Worm (Caenorhabditis elegans) whole organism, midembryonic: ENCODE data around the gene B0244.10.

Experiments used
- T22C8.4 ChIP-seq: fragments of 200-800 bp; sonication (Bioruptor generic); IDR thresholded peaks from 2 replicates; pipeline ENCODE4 v1.3.6; 2022; ENCODE audit warnings: missing genetic modification characterization, missing compliant biosample characterization
- cog-1 ChIP-seq: sonication (generic microtip); optimal IDR thresholded peaks from 2 replicates; lab custom pipeline; 2016; ENCODE audit warnings: missing genetic modification characterization, missing compliant biosample characterization
- flt-1 ChIP-seq: fragments of 200-800 bp; sonication (Bioruptor generic); IDR thresholded peaks from 2 replicates; pipeline ENCODE4 v1.3.6; 2022; ENCODE audit warnings: missing genetic modification characterization, missing compliant biosample characterization
- klf-2 ChIP-seq: fragments of 200-800 bp; sonication (Bioruptor generic); conservative IDR thresholded peaks from 2 replicates; pipeline ENCODE4 v1.3.6; 2022; ENCODE audit warnings: missing genetic modification reagents, missing genetic modification characterization, missing compliant biosample characterization
- med-1 ChIP-seq: sonication (generic microtip); optimal IDR thresholded peaks from 2 replicates; lab custom pipeline; 2017; ENCODE audit warnings: missing genetic modification characterization, mild to moderate bottlenecking, missing compliant biosample characterization, antibody characterized with exemption, missing genetic modification reagents; ENCODE audit not compliant: insufficient read depth
- ref-1 ChIP-seq: fragments of 200-800 bp; sonication (Bioruptor generic); conservative IDR thresholded peaks from 2 replicates; pipeline ENCODE4 v1.3.6; 2022; ENCODE audit warnings: missing genetic modification reagents, missing genetic modification characterization, missing compliant biosample characterization
- tab-1 ChIP-seq: fragments of 200-800 bp; sonication (Bioruptor generic); IDR thresholded peaks from 2 replicates; pipeline ENCODE4 v1.3.6; 2022; ENCODE audit warnings: missing genetic modification characterization, missing compliant biosample characterization
- ztf-23 ChIP-seq: fragments of 200-800 bp; sonication (Bioruptor generic); IDR thresholded peaks from 2 replicates; pipeline ENCODE4 v1.3.6; 2022; ENCODE audit warnings: missing genetic modification reagents, missing genetic modification characterization, missing compliant biosample characterization
- ztf-29 ChIP-seq: fragments of 200-800 bp; sonication (Bioruptor generic); IDR thresholded peaks from 2 replicates; pipeline ENCODE4 v1.3.6; 2022; ENCODE audit warnings: missing genetic modification reagents, missing genetic modification characterization, missing compliant biosample characterization

Gene B0244.10

DNA sequence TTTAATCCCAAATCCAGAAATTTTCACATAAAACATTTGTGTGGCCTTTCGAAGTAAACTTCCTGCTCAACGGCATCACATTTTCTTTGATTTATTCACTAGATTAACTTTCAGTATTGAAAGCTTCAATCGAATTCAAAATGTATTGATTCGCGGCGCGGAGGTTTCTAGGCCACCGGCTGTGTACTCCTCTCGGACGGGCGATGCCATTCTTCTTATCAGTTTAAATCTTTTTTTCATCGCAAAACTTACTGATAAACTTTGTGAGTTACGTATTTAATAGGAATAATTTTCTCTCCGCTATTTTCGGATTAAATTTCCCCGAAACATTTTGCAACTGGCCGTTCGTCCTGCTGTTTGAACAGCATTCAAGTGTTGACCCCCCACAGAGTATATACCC is 13.1 kb upstream of the B0244.10 start:
- TF ChIP-seq ref-1: no peak
- TF ChIP-seq tab-1 (GFP tag; lab: Robert Waterston, UW): no peak
- no peak for TF ChIP-seq cog-1 (tag; lab: Kevin White, UChicago)
- TF ChIP-seq flt-1 (GFP tag; lab: Robert Waterston, UW): peak; percentile 49; the same call in 1 of the 2 replicates
- TF ChIP-seq ztf-23 (GFP tag; lab: Robert Waterston, UW): no peak
- TF ChIP-seq klf-2 (GFP tag; lab: Robert Waterston, UW): no peak
- no peak for TF ChIP-seq med-1 (GFP tag; lab: Kevin White, UChicago)
- TF ChIP-seq T22C8.4 (GFP tag; lab: Robert Waterston, UW): peak; percentile 18; the same call in 1 of the 2 replicates
- TF ChIP-seq ztf-29 (GFP tag; lab: Robert Waterston, UW): no peak

DNA sequence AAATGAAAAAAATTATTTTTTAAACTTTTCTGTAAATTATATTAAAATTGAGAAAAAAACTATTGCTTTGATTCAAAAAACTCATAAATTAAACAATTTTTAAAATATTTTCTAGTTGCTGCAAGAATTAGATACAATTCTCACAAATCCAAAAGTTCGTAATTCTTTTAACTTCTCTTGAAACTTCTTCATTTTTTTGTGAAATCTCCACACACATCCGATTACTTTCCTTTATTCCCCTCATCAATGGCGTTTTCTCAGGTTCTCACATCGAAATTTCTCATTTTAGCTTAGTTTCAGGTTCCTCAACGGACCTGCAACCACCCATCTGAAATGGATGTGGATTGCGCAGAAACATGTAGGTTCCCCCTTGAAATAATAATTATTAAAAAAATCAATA is 12.4 kb upstream of the B0244.10 start, which contains the start of gene wrm-1:
Gene wrm-1 (plus strand): TSS at position 301 of the 400 bp plus-strand sequence.
- TF ChIP-seq T22C8.4 (GFP tag; lab: Robert Waterston, UW): no peak
- no peak for TF ChIP-seq cog-1 (tag; lab: Kevin White, UChicago)
- TF ChIP-seq ztf-29 (GFP tag; lab: Robert Waterston, UW): no peak
- no peak for TF ChIP-seq flt-1 (GFP tag; lab: Robert Waterston, UW)
- TF ChIP-seq klf-2 (GFP tag; lab: Robert Waterston, UW): no peak

ce11 chrIII:5727827-5728226 is 7.1 kb upstream of the B0244.10 start, which contains the start of gene egg-1:
Gene egg-1, plus strand, starts transcription at chrIII:5728180.
- TF ChIP-seq ref-1 (no peak), tab-1 (GFP tag; lab: Robert Waterston, UW) (no peak), klf-2 (GFP tag; lab: Robert Waterston, UW) (no peak), cog-1 (tag; lab: Kevin White, UChicago) (no peak), ztf-29 (GFP tag; lab: Robert Waterston, UW) (no peak), flt-1 (GFP tag; lab: Robert Waterston, UW) (no peak), T22C8.4 (GFP tag; lab: Robert Waterston, UW) (no peak), ztf-23 (GFP tag; lab: Robert Waterston, UW) (no peak), med-1 (GFP tag; lab: Kevin White, UChicago) (no peak)

- TF ChIP-seq cog-1 (tag; lab: Kevin White, UChicago): no peak
- no peak for TF ChIP-seq flt-1 (GFP tag; lab: Robert Waterston, UW)
- no peak for TF ChIP-seq tab-1 (GFP tag; lab: Robert Waterston, UW)
- TF ChIP-seq ztf-29 (GFP tag; lab: Robert Waterston, UW): no peak
- no peak for TF ChIP-seq klf-2 (GFP tag; lab: Robert Waterston, UW)
- TF ChIP-seq med-1 (GFP tag; lab: Kevin White, UChicago): no peak
- TF ChIP-seq ref-1: no peak
- TF ChIP-seq T22C8.4 (GFP tag; lab: Robert Waterston, UW): no peak
- no peak for TF ChIP-seq ztf-23 (GFP tag; lab: Robert Waterston, UW)
Observed at ce11 chrIII:5729367-5729766, 5.6 kb upstream of the B0244.10 start.

DNA sequence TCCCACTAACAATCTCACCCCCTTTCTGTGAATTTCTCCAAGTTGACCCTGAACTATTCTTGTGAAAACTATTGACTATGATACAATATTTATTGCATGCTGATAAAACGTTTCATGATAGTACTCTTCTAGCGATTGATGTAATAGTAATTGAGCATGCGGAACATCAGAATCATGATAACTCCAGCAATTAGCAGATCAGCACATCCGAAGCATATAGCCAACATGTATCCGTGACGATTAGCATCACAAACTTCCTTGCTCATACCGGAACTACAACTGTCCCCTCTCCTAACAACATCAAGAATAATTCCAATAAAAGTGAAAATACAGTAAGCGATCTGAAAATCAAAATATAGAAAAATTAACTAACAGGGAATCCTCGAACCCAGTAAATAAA is 4.9 kb upstream of the B0244.10 start:
- TF ChIP-seq T22C8.4 (GFP tag; lab: Robert Waterston, UW) (no peak), cog-1 (tag; lab: Kevin White, UChicago) (no peak), klf-2 (GFP tag; lab: Robert Waterston, UW) (no peak), ztf-29 (GFP tag; lab: Robert Waterston, UW) (no peak), tab-1 (GFP tag; lab: Robert Waterston, UW) (no peak), flt-1 (GFP tag; lab: Robert Waterston, UW) (no peak), ztf-23 (GFP tag; lab: Robert Waterston, UW) (no peak), ref-1 (no peak), med-1 (GFP tag; lab: Kevin White, UChicago) (no peak)

DNA sequence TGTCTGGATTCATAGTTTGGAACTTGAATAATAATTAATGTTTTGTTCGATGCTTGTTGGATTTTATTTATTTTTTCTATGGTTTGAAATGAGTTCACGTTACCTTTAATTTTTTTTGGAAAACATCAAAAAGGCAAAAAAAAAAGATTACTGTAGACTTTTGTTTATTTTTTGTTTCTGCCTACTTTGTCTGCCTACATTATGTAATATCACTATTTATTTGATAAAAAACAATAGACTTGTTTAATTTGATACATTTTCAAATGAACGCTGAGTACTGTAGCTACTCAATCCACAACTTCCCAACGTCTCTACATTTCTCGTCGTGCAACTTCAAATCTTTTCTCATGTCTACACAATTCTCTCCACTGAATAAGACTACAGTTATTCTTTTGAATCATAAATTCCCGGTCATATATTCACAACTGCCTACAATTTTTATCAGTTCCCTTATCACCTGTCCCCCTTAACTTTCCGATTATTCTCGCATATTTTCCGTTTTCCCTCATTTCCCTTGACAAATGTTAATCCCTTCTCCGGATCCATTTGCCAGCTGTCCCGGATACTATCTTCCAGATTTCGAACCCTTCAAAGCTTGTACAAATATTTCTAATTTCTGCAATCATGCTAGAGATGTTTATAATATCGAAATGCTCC is 3.9 kb upstream of the B0244.10 start, which contains the start of the genes B0244.9 and B0244.7:
Gene B0244.9 (minus strand): TSS at position 51 of the 657 bp plus-strand sequence.
Gene B0244.7 (plus strand): TSS at position 522 of the 657 bp plus-strand sequence.
- TF ChIP-seq tab-1 (GFP tag; lab: Robert Waterston, UW) (no peak), cog-1 (tag; lab: Kevin White, UChicago) (no peak), ztf-23 (GFP tag; lab: Robert Waterston, UW) (no peak), med-1 (GFP tag; lab: Kevin White, UChicago) (no peak), T22C8.4 (GFP tag; lab: Robert Waterston, UW) (no peak), flt-1 (GFP tag; lab: Robert Waterston, UW) (no peak), klf-2 (GFP tag; lab: Robert Waterston, UW) (no peak), ref-1 (no peak), ztf-29 (GFP tag; lab: Robert Waterston, UW) (no peak)

- TF ChIP-seq ref-1: no peak
- TF ChIP-seq T22C8.4 (GFP tag; lab: Robert Waterston, UW): no peak
- TF ChIP-seq klf-2 (GFP tag; lab: Robert Waterston, UW): no peak
- no peak for TF ChIP-seq cog-1 (tag; lab: Kevin White, UChicago)
- no peak for TF ChIP-seq flt-1 (GFP tag; lab: Robert Waterston, UW)
- no peak for TF ChIP-seq ztf-23 (GFP tag; lab: Robert Waterston, UW)
- no peak for TF ChIP-seq med-1 (GFP tag; lab: Kevin White, UChicago)
- TF ChIP-seq ztf-29 (GFP tag; lab: Robert Waterston, UW): no peak
- no peak for TF ChIP-seq tab-1 (GFP tag; lab: Robert Waterston, UW)
Observed at ce11 chrIII:5732925-5733324, 2.0 kb upstream of the B0244.10 start, which contains the start of gene B0244.17. Gene B0244.17, plus strand, starts transcription at chrIII:5733225.

DNA sequence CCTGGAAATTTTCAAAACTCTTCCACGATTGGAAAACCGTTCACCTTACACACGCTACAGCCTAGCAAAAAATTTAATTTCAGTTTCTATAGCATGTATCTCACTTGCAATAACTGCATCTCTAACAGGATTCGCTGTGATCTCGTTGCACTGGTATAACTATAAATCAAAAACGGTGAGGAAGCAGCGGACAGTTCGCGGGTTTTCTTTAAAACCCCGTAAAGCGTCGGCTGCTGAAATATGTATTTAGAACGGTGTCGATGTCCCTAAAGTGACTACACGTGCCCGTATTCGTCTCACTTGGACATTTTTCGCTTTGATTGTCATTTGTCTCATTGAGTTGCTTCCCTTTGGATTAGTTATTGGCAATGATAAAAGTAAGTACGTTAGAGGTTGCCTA is 630 bp upstream of the B0244.10 start:
- TF ChIP-seq ref-1 (no peak), cog-1 (tag; lab: Kevin White, UChicago) (no peak), T22C8.4 (GFP tag; lab: Robert Waterston, UW) (no peak), tab-1 (GFP tag; lab: Robert Waterston, UW) (no peak), ztf-29 (GFP tag; lab: Robert Waterston, UW) (no peak), flt-1 (GFP tag; lab: Robert Waterston, UW) (no peak), ztf-23 (GFP tag; lab: Robert Waterston, UW) (no peak), klf-2 (GFP tag; lab: Robert Waterston, UW) (no peak), med-1 (GFP tag; lab: Kevin White, UChicago) (no peak)
